Worm (Caenorhabditis elegans) whole organism, L3 larva: ENCODE data around the gene C36C5.12.

Experiments used
- ZK546.5 ChIP-seq: sonication (generic microtip); optimal IDR thresholded peaks from 2 replicates; lab custom pipeline; 2017; ENCODE audit warnings: missing biosample characterization, missing genetic modification characterization
- ceh-82 ChIP-seq: fragments of 150-350 bp; optimal IDR thresholded peaks from 2 replicates; lab custom pipeline; 2014; ENCODE audit warnings: missing biosample characterization, missing genetic modification characterization
- nfya-1 ChIP-seq: sonication (generic microtip); optimal IDR thresholded peaks from 2 replicates; lab custom pipeline; 2017; ENCODE audit warnings: missing genetic modification characterization, mild to moderate bottlenecking, missing compliant biosample characterization, antibody characterized with exemption, moderate library complexity; ENCODE audit not compliant: insufficient read depth
- nhr-11 ChIP-seq: fragments of 150-350 bp; optimal IDR thresholded peaks from 2 replicates; lab custom pipeline; 2014; ENCODE audit warnings: missing biosample characterization, missing genetic modification characterization
- nhr-12 ChIP-seq: fragments of 150-350 bp; optimal IDR thresholded peaks from 2 replicates; lab custom pipeline; 2014; ENCODE audit warnings: missing biosample characterization, missing genetic modification characterization
- nhr-25 ChIP-seq: sonication (generic microtip); optimal IDR thresholded peaks from 2 replicates; lab custom pipeline; 2017; ENCODE audit warnings: missing biosample characterization, missing genetic modification characterization
- nhr-28 ChIP-seq: fragments of 150-350 bp; optimal IDR thresholded peaks from 2 replicates; lab custom pipeline; 2014; ENCODE audit warnings: missing biosample characterization, missing genetic modification characterization
- nhr-43 ChIP-seq: sonication (generic microtip); optimal IDR thresholded peaks from 2 replicates; lab custom pipeline; 2016; ENCODE audit warnings: mild to moderate bottlenecking, missing genetic modification characterization, missing compliant biosample characterization; ENCODE audit not compliant: poor library complexity, severe bottlenecking
- nhr-77 ChIP-seq: fragments of 150-350 bp; optimal IDR thresholded peaks from 2 replicates; lab custom pipeline; 2014; ENCODE audit warnings: missing biosample characterization, missing genetic modification characterization
- skn-1 ChIP-seq: fragments of 150-350 bp; optimal IDR thresholded peaks from 2 replicates; lab custom pipeline; 2014; ENCODE audit warnings: missing biosample characterization, missing genetic modification characterization
- snpc-4 ChIP-seq: fragments of 150-350 bp; optimal IDR thresholded peaks from 2 replicates; lab custom pipeline; 2014; ENCODE audit warnings: missing biosample characterization, missing genetic modification characterization
- tbx-2 ChIP-seq: sonication (generic microtip); optimal IDR thresholded peaks from 2 replicates; lab custom pipeline; 2016; ENCODE audit warnings: mild to moderate bottlenecking, missing genetic modification characterization, missing compliant biosample characterization
- unc-62 ChIP-seq: fragments of 150-350 bp; sonication (generic microtip); optimal IDR thresholded peaks from 4 replicates; lab custom pipeline; 2014; ENCODE audit warnings: missing biosample characterization, missing genetic modification reagents, missing genetic modification characterization
- ztf-11 ChIP-seq: fragments of 150-350 bp; optimal IDR thresholded peaks from 2 replicates; lab custom pipeline; 2014; ENCODE audit warnings: missing biosample characterization, missing genetic modification characterization

ce11 chrV:3208940-3209339 is 49.8 kb upstream of the C36C5.12 start:
- TF ChIP-seq nhr-11 (tag; lab: Kevin White, UChicago) (no peak), nhr-43 (tag; lab: Kevin White, UChicago) (no peak), nhr-28 (tag; lab: Kevin White, UChicago) (no peak), ZK546.5 (no peak), nhr-25 (tag; lab: Kevin White, UChicago) (no peak), tbx-2 (tag; lab: Kevin White, UChicago) (no peak), nhr-77 (no peak), ztf-11 (tag; lab: Kevin White, UChicago) (no peak), nfya-1 (tag; lab: Kevin White, UChicago) (no peak), ceh-82 (no peak), unc-62 (GFP tag; lab: Kevin White, UChicago) (no peak), nhr-12 (tag; lab: Kevin White, UChicago) (no peak), snpc-4 (tag; lab: Kevin White, UChicago) (no peak), skn-1 (tag; lab: Kevin White, UChicago) (no peak)
